Worm (Caenorhabditis elegans) whole organism, mixed stage, embryonic: ENCODE results near the gene F46H5.5.
A peak's percentile ranks its signal among the peaks of the same experiment; 100 is the strongest.

Experiments
- M03D4.4 ChIP-seq: sonication (generic microtip); optimal IDR thresholded peaks from 2 replicates; lab custom pipeline; 2017; ENCODE audit warnings: mild to moderate bottlenecking, missing genetic modification characterization, missing compliant biosample characterization
- bed-3 ChIP-seq: fragments of 200-800 bp; sonication (Bioruptor generic); optimal IDR thresholded peaks from 3 replicates; lab custom pipeline; 2018; ENCODE audit warnings: mild to moderate bottlenecking, missing genetic modification characterization, moderate library complexity, missing compliant biosample characterization
- blmp-1 ChIP-seq: fragments of 150-350 bp; optimal IDR thresholded peaks from 2 replicates; lab custom pipeline; 2014; ENCODE audit warnings: missing biosample characterization, missing genetic modification characterization
- ceh-39 ChIP-seq: fragments of 150-350 bp; optimal IDR thresholded peaks from 2 replicates; lab custom pipeline; 2014; ENCODE audit warnings: missing biosample characterization, missing genetic modification characterization
- ceh-83 ChIP-seq: fragments of 200-800 bp; sonication (Bioruptor generic); optimal IDR thresholded peaks from 2 replicates; lab custom pipeline; 2018; ENCODE audit warnings: mild to moderate bottlenecking, missing genetic modification characterization, missing compliant biosample characterization
- ces-1 ChIP-seq: fragments of 150-350 bp; optimal IDR thresholded peaks from 2 replicates; lab custom pipeline; 2014; ENCODE audit warnings: missing biosample characterization, missing genetic modification reagents, missing genetic modification characterization
- cnd-1 ChIP-seq: fragments of 200-800 bp; sonication (Bioruptor generic); optimal IDR thresholded peaks from 2 replicates; lab custom pipeline; 2018; ENCODE audit warnings: mild to moderate bottlenecking, missing genetic modification characterization, missing compliant biosample characterization
- drap-1 ChIP-seq: fragments of 200-800 bp; sonication (Bioruptor generic); optimal IDR thresholded peaks from 3 replicates; lab custom pipeline; 2018; ENCODE audit warnings: mild to moderate bottlenecking, missing genetic modification characterization, missing compliant biosample characterization
- elt-1 ChIP-seq: sonication (generic microtip); optimal IDR thresholded peaks from 2 replicates; lab custom pipeline; 2017; ENCODE audit warnings: missing genetic modification characterization, mild to moderate bottlenecking, missing compliant biosample characterization, antibody characterized with exemption, moderate library complexity, borderline replicate concordance; ENCODE audit not compliant: insufficient read depth
- elt-3 ChIP-seq: fragments of 150-350 bp; optimal IDR thresholded peaks from 2 replicates; lab custom pipeline; 2014; ENCODE audit warnings: missing biosample characterization, missing genetic modification characterization
- flh-1 ChIP-seq: fragments of 200-800 bp; sonication (Bioruptor generic); optimal IDR thresholded peaks from 2 replicates; lab custom pipeline; 2018; ENCODE audit warnings: mild to moderate bottlenecking, missing genetic modification characterization, moderate library complexity, missing compliant biosample characterization
- ham-2 ChIP-seq: fragments of 200-800 bp; sonication (Bioruptor generic); optimal IDR thresholded peaks from 2 replicates; lab custom pipeline; 2018; ENCODE audit warnings: mild to moderate bottlenecking, missing genetic modification characterization, missing compliant biosample characterization
- hlh-1 ChIP-seq: fragments of 150-350 bp; optimal IDR thresholded peaks from 2 replicates; lab custom pipeline; 2014; ENCODE audit warnings: missing biosample characterization, missing genetic modification reagents, missing genetic modification characterization
- lin-13 ChIP-seq: fragments of 150-350 bp; optimal IDR thresholded peaks from 2 replicates; lab custom pipeline; 2014; ENCODE audit warnings: missing biosample characterization, missing genetic modification characterization
- lsy-2 ChIP-seq: fragments of 150-350 bp; optimal IDR thresholded peaks from 2 replicates; lab custom pipeline; 2014; ENCODE audit warnings: missing biosample characterization, missing genetic modification characterization
- mab-5 ChIP-seq: fragments of 150-350 bp; optimal IDR thresholded peaks from 2 replicates; lab custom pipeline; 2014; ENCODE audit warnings: missing biosample characterization, missing genetic modification characterization
- mep-1 ChIP-seq: fragments of 150-350 bp; optimal IDR thresholded peaks from 2 replicates; lab custom pipeline; 2017; ENCODE audit warnings: missing biosample characterization, missing genetic modification reagents, missing genetic modification characterization, inconsistent platforms
- mls-2 ChIP-seq: sonication (generic microtip); optimal IDR thresholded peaks from 2 replicates; lab custom pipeline; 2016; ENCODE audit warnings: mild to moderate bottlenecking, missing genetic modification characterization, moderate library complexity, missing compliant biosample characterization
- nhr-12 ChIP-seq: fragments of 150-350 bp; optimal IDR thresholded peaks from 2 replicates; lab custom pipeline; 2014; ENCODE audit warnings: missing biosample characterization, missing genetic modification characterization
- nhr-2 ChIP-seq: fragments of 150-350 bp; optimal IDR thresholded peaks from 2 replicates; lab custom pipeline; 2014; ENCODE audit warnings: missing biosample characterization, missing genetic modification characterization
- nhr-28 ChIP-seq: fragments of 150-350 bp; optimal IDR thresholded peaks from 2 replicates; lab custom pipeline; 2014; ENCODE audit warnings: missing biosample characterization, missing genetic modification characterization
- nhr-76 ChIP-seq: sonication (generic microtip); optimal IDR thresholded peaks from 2 replicates; lab custom pipeline; 2017; ENCODE audit warnings: missing biosample characterization, missing genetic modification characterization
- pha-4 ChIP-seq: fragments of 150-350 bp; optimal IDR thresholded peaks from 2 replicates; lab custom pipeline; 2018; ENCODE audit warnings: missing biosample characterization, missing genetic modification reagents, missing genetic modification characterization
- sem-2 ChIP-seq: fragments of 200-800 bp; sonication (Bioruptor generic); optimal IDR thresholded peaks from 2 replicates; lab custom pipeline; 2018; ENCODE audit warnings: mild to moderate bottlenecking, missing genetic modification characterization, missing compliant biosample characterization
- snpc-4 ChIP-seq: fragments of 150-350 bp; optimal IDR thresholded peaks from 2 replicates; lab custom pipeline; 2014; ENCODE audit warnings: missing biosample characterization, missing genetic modification characterization
- sptf-1 ChIP-seq: sonication (generic microtip); optimal IDR thresholded peaks from 2 replicates; lab custom pipeline; 2017; ENCODE audit warnings: mild to moderate bottlenecking, missing genetic modification characterization, moderate library complexity, missing compliant biosample characterization
- tbx-8 ChIP-seq: fragments of 200-800 bp; sonication (Bioruptor generic); optimal IDR thresholded peaks from 2 replicates; lab custom pipeline; 2018; ENCODE audit warnings: mild to moderate bottlenecking, missing genetic modification characterization, moderate library complexity, missing compliant biosample characterization
- unc-120 ChIP-seq: sonication (generic microtip); optimal IDR thresholded peaks from 2 replicates; lab custom pipeline; 2017; ENCODE audit warnings: missing genetic modification characterization, missing compliant biosample characterization; ENCODE audit not compliant: poor library complexity, severe bottlenecking
- unc-39 ChIP-seq: fragments of 150-350 bp; optimal IDR thresholded peaks from 2 replicates; lab custom pipeline; 2014; ENCODE audit warnings: missing biosample characterization, missing genetic modification characterization
- unc-62 ChIP-seq: fragments of 150-350 bp; optimal IDR thresholded peaks from 2 replicates; lab custom pipeline; 2014; ENCODE audit warnings: missing biosample characterization, missing genetic modification reagents, missing genetic modification characterization
- zip-8 ChIP-seq: fragments of 150-350 bp; optimal IDR thresholded peaks from 2 replicates; lab custom pipeline; 2014; ENCODE audit warnings: missing biosample characterization, missing genetic modification characterization
- ztf-11 ChIP-seq: fragments of 150-350 bp; optimal IDR thresholded peaks from 2 replicates; lab custom pipeline; 2014; ENCODE audit warnings: missing biosample characterization, missing genetic modification characterization

F46H5.5 gene

DNA sequence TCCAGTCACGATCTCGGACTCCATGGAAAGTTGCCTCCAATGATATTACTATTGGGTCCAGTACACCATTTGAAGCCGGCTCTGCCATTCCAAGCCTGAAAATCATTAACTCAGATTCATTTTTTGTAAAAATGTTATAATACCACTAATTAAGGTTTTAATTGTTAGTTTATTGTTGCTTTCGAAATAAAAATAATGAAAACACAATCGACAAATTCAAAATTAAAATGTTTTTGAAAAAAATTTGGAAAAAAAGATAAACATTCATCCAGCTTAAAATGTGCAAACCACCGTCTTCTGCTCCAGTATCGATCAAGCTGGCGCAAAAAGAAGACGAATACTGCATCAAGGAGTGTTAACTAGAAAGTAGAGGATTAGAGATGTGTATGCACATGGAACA is at the start of gene F46H5.5:
TSS of gene F46H5.5 (minus strand) at position 101 of the 400 bp plus-strand sequence.
- no peak for TF ChIP-seq mab-5 (tag; lab: Kevin White, UChicago)
- no peak for TF ChIP-seq tbx-8
- TF ChIP-seq ztf-11 = no peak
- no peak for TF ChIP-seq flh-1 (GFP tag; lab: Kevin White, UChicago)
- TF ChIP-seq ces-1 = no peak
- TF ChIP-seq zip-8 (tag; lab: Kevin White, UChicago) = no peak
- no peak for TF ChIP-seq cnd-1
- no peak for TF ChIP-seq elt-3 (tag; lab: Kevin White, UChicago)
- no peak for TF ChIP-seq mep-1 (tag; lab: Kevin White, UChicago)
- no peak for TF ChIP-seq mls-2 (tag; lab: Kevin White, UChicago)
- TF ChIP-seq pha-4 (tag; lab: Kevin White, UChicago) = no peak
- no peak for TF ChIP-seq blmp-1
- TF ChIP-seq unc-39 = no peak
- TF ChIP-seq nhr-12 = no peak
- TF ChIP-seq M03D4.4 (tag; lab: Kevin White, UChicago) = no peak
- TF ChIP-seq sptf-1 = no peak
- TF ChIP-seq ceh-39 (tag; lab: Kevin White, UChicago) = no peak
- no peak for TF ChIP-seq hlh-1 (tag; lab: Kevin White, UChicago)
- TF ChIP-seq lsy-2 = no peak

DNA sequence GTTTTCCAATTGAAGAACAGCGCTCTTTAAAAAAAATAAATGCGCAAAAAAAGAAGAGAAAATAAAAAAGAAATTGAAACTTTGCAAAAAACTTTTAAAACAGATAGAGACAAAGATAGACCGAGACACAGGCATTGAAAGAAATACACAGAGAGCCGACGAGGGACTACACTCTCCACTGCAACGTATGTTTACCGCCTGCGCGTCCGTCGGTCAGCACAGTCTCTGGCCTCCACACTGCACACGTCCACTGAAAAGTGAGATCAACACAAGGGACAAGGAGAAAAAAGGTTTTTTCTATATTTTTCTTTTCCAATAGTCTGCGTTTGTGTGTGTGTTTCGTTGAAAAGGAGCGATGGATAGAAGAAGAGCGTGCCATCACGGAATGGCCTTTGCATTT is 49.6 kb upstream of the F46H5.5 start:
- peak; percentile 57 for TF ChIP-seq unc-120 (tag; lab: Kevin White, UChicago)
- TF ChIP-seq ceh-39 (tag; lab: Kevin White, UChicago) = no peak
- peak; percentile 17 for TF ChIP-seq pha-4 (tag; lab: Kevin White, UChicago)
- TF ChIP-seq ces-1 = peak; percentile 7
- peak; percentile 31 for TF ChIP-seq nhr-2

DNA sequence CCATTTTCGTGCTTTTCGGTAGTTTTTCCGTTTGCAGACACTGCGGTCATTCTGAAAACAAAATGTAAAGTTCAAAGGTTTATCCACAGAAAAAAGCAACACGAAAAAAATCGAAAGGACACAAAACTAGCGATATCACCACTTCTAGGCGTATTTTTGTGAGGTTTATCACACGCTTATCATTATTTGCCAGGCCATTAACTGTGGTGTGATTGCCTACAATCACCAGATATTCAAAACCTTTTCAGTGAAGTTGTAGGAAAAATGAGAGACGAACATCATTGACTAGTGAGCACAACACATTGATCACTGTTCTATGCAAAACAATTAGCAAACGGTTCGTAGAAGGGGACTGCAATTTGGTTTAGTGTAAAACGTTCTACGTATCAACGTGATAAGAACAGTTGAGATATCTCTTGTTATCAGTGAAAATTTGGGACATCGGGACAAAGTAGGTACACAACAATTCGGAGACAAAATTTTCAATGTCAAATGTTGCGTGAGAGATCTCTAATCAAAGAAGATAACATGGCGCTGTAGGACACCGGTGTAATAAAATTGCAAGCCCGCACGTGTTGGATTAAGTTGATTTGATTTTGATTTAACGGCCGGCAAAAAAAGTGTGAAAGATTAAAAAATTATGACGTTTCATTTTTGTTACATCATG is 48.9 kb upstream of the F46H5.5 start, which contains the start of gene sur-5:
TSS of gene sur-5 (minus strand) at position 51 of the 667 bp plus-strand sequence.
- TF ChIP-seq sem-2 (GFP tag; lab: Kevin White, UChicago) = no peak
- TF ChIP-seq zip-8 (tag; lab: Kevin White, UChicago) = no peak
- no peak for TF ChIP-seq sptf-1
- no peak for TF ChIP-seq mls-2 (tag; lab: Kevin White, UChicago)
- peak; percentile 59 for TF ChIP-seq elt-1 (tag; lab: Kevin White, UChicago)
- no peak for TF ChIP-seq ceh-83 (GFP tag; lab: Kevin White, UChicago)
- TF ChIP-seq elt-3 (tag; lab: Kevin White, UChicago) = peak; percentile 52
- TF ChIP-seq ham-2 (GFP tag; lab: Kevin White, UChicago) = no peak
- TF ChIP-seq lsy-2 = no peak
- TF ChIP-seq bed-3 (GFP tag; lab: Kevin White, UChicago) = no peak
- TF ChIP-seq flh-1 (GFP tag; lab: Kevin White, UChicago) = no peak
- no peak for TF ChIP-seq pha-4 (tag; lab: Kevin White, UChicago)
- no peak for TF ChIP-seq nhr-12
- no peak for TF ChIP-seq snpc-4 (tag; lab: Kevin White, UChicago)
- no peak for TF ChIP-seq ztf-11
- TF ChIP-seq hlh-1 (tag; lab: Kevin White, UChicago) = peak; percentile 45
- no peak for TF ChIP-seq cnd-1
- no peak for TF ChIP-seq unc-39
- no peak for TF ChIP-seq nhr-76

- TF ChIP-seq ztf-11 = no peak
- no peak for TF ChIP-seq zip-8 (tag; lab: Kevin White, UChicago)
- TF ChIP-seq tbx-8 = no peak
- TF ChIP-seq bed-3 (GFP tag; lab: Kevin White, UChicago) = no peak
- TF ChIP-seq nhr-28 (tag; lab: Kevin White, UChicago) = no peak
- no peak for TF ChIP-seq unc-62 (GFP tag; lab: Kevin White, UChicago)
- no peak for TF ChIP-seq flh-1 (GFP tag; lab: Kevin White, UChicago)
- no peak for TF ChIP-seq elt-3 (tag; lab: Kevin White, UChicago)
These were observed 46.3 kb upstream of the F46H5.5 start for ce11 chrX:7303115-7303514.

DNA sequence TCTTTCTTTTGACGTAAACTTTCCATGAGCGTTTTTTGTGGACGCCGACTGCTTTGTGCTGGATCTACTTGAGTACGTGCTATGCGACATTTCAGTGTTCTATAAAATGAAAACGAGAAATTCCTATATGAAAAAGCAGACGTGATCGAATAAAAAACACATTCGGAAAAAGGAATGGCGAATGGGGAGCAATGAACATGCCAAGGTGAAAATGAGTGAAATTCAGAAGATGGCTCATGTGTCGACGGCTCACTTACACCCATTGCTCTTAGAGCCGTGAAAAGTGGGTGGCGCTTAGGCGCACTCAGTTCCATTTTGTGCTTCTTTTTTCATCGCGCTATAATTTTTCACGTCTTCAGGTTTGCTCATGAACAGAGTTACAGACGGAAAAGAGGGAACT is 41.9 kb upstream of the F46H5.5 start, which contains the start of gene K03A1.4:
TSS of gene K03A1.4 (minus strand) at position 101 of the 400 bp plus-strand sequence.
- TF ChIP-seq tbx-8 (no peak), lin-13 (tag; lab: Kevin White, UChicago) (no peak), mep-1 (tag; lab: Kevin White, UChicago) (no peak), drap-1 (no peak), unc-120 (tag; lab: Kevin White, UChicago) (no peak), elt-3 (tag; lab: Kevin White, UChicago) (no peak), ces-1 (no peak), mab-5 (tag; lab: Kevin White, UChicago) (no peak), elt-1 (tag; lab: Kevin White, UChicago) (no peak), ceh-39 (tag; lab: Kevin White, UChicago) (no peak), M03D4.4 (tag; lab: Kevin White, UChicago) (no peak), sem-2 (GFP tag; lab: Kevin White, UChicago) (no peak), ham-2 (GFP tag; lab: Kevin White, UChicago) (no peak)
